Fruit fly (Drosophila melanogaster): ENCODE data around the gene Dpy-30L2.

Gene Dpy-30L2

DNA sequence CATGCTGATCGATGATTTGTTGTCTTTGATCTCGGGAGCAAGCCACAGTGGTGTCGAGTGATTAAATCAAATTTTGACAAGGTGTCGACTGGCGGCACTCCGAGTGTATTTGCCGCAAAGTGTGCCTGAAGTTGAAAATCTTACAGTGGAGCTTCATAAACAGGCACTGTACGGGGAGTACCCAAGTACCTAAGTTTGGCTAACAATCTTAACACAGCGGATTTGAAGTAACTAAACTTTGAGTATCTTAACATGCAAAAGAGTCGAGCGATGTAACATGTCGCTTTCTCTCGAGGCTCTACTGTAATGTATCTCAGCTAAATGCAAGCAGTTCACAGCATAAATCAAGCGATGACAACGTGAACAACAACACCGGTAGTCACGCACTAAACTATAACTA is 30.8 kb downstream of the Dpy-30L2 start (continued):
- no peak for TF ChIP-seq sna (GFP tag; IDR thresholded peaks at IDR 0.05; ENCODE audit: partially characterized antibody)
- TF ChIP-seq CG4820 (GFP tag; optimal IDR thresholded peaks at IDR 0.05), result peak; percentile 66
- TF ChIP-seq CG3726 (GFP tag; IDR thresholded peaks at IDR 0.05), result peak; percentile 60; the same call in 2 of the 3 replicates
- peak; percentile 70 for TF ChIP-seq CG14710 (tag; optimal IDR thresholded peaks at IDR 0.05)
- peak; percentile 35 for TF ChIP-seq tio (GFP tag; optimal IDR thresholded peaks at IDR 0.05)
- TF ChIP-seq CG4424 (GFP tag; optimal IDR thresholded peaks at IDR 0.05), result peak; percentile 74
- peak; percentile 81; the same call in 2 of the 3 replicates for TF ChIP-seq Optix (GFP tag; IDR thresholded peaks at IDR 0.05)
- TF ChIP-seq Antp (GFP tag; optimal IDR thresholded peaks at IDR 0.05), result peak; percentile 72
- no peak for TF ChIP-seq fd102C (GFP tag; optimal IDR thresholded peaks at IDR 0.05)
- TF ChIP-seq CG3065 (GFP tag; optimal IDR thresholded peaks at IDR 0.05), result no peak
- TF ChIP-seq chif (GFP tag; optimal IDR thresholded peaks at IDR 0.05), result peak; percentile 19 to 85
- TF ChIP-seq pan (optimal IDR thresholded peaks at IDR 0.05), result no peak
- TF ChIP-seq pan (GFP tag; optimal IDR thresholded peaks at IDR 0.05 in 1 of 2, IDR thresholded peaks at IDR 0.05 in 1 of 2), result peak in 1 of 2 experiments; percentile 71
- TF ChIP-seq psq (GFP tag; optimal IDR thresholded peaks at IDR 0.05), result no peak
- no peak for TF ChIP-seq hb (GFP tag; IDR thresholded peaks at IDR 0.05; ENCODE audit: partially characterized antibody)
- peak; percentile 75 for TF ChIP-seq Xbp1 (GFP tag; optimal IDR thresholded peaks at IDR 0.05)
- TF ChIP-seq gce (GFP tag; IDR thresholded peaks at IDR 0.05), result no peak
- peak; percentile 54 for TF ChIP-seq Mes4 (GFP tag; optimal IDR thresholded peaks at IDR 0.05)
- TF ChIP-seq ash1 (GFP tag; optimal IDR thresholded peaks at IDR 0.05), result no peak
- TF ChIP-seq yki (optimal IDR thresholded peaks at IDR 0.05), result no peak
- TF ChIP-seq sisA (GFP tag; IDR thresholded peaks at IDR 0.05), result peak; percentile 79
- TF ChIP-seq luna (GFP tag; optimal IDR thresholded peaks at IDR 0.05), result no peak
- TF ChIP-seq run (tag; optimal IDR thresholded peaks at IDR 0.05), result no peak
- TF ChIP-seq disco-r (GFP tag; optimal IDR thresholded peaks at IDR 0.05), result no peak
- peak; percentile 35 for TF ChIP-seq CG18619 (GFP tag; optimal IDR thresholded peaks at IDR 0.05)
- TF ChIP-seq CG10267 (tag; optimal IDR thresholded peaks at IDR 0.05), result peak; percentile 58
- peak; percentile 18 for TF ChIP-seq tap (tag; optimal IDR thresholded peaks at IDR 0.05)
- no peak for TF ChIP-seq ham (GFP tag; IDR thresholded peaks at IDR 0.05)
- TF ChIP-seq CG14441 (GFP tag; IDR thresholded peaks at IDR 0.05), result peak; percentile 60; the same call in 1 of the 2 replicates
- peak; percentile 57 for TF ChIP-seq NC2β (GFP tag; optimal IDR thresholded peaks at IDR 0.05)
- TF ChIP-seq NK7.1 (GFP tag; optimal IDR thresholded peaks at IDR 0.05), result no peak
- peak; percentile 55; the same call in 1 of the 2 replicates for TF ChIP-seq CG5953 (GFP tag; IDR thresholded peaks at IDR 0.05)
- TF ChIP-seq CG12391 (tag; optimal IDR thresholded peaks at IDR 0.05), result peak; percentile 61
- no peak for TF ChIP-seq gsb (GFP tag; IDR thresholded peaks at IDR 0.05)
- TF ChIP-seq GATAe (GFP tag; conservative IDR thresholded peaks at IDR 0.05), result no peak
- peak; percentile 60 for TF ChIP-seq trem (tag; optimal IDR thresholded peaks at IDR 0.05)
- TF ChIP-seq crol (GFP tag; IDR thresholded peaks at IDR 0.05), result peak; percentile 21; the same call in 1 of the 2 replicates
- TF ChIP-seq CG12769 (tag; optimal IDR thresholded peaks at IDR 0.05), result peak; percentile 43
- peak; percentile 59 for TF ChIP-seq tgo (GFP tag; IDR thresholded peaks at IDR 0.05)
- peak; percentile 58; the same call in 1 of the 3 replicates for TF ChIP-seq H15 (GFP tag; IDR thresholded peaks at IDR 0.05)
- TF ChIP-seq HLHmδ (GFP tag; optimal IDR thresholded peaks at IDR 0.05), result no peak
- no peak for TF ChIP-seq grn (GFP tag; optimal IDR thresholded peaks at IDR 0.05)
- TF ChIP-seq Side (GFP tag; optimal IDR thresholded peaks at IDR 0.05), result peak; percentile 45
- no peak for TF ChIP-seq Dip2 (GFP tag; IDR thresholded peaks at IDR 0.05)
- TF ChIP-seq Atf3 (GFP tag; optimal IDR thresholded peaks at IDR 0.05), result peak; percentile 66
- TF ChIP-seq CG10209 (GFP tag; optimal IDR thresholded peaks at IDR 0.05), result peak; percentile 47
- no peak for TF ChIP-seq cg (GFP tag; optimal IDR thresholded peaks at IDR 0.05)
- no peak for TF ChIP-seq Dek (tag; optimal IDR thresholded peaks at IDR 0.05)
- no peak for TF ChIP-seq CG12104 (GFP tag; optimal IDR thresholded peaks at IDR 0.05)
- no peak for TF ChIP-seq Fer1 (GFP tag; optimal IDR thresholded peaks at IDR 0.05)
- TF ChIP-seq sens-2 (GFP tag; IDR thresholded peaks at IDR 0.05), result peak; percentile 75; the same call in 1 of the 2 replicates
- TF ChIP-seq schlank (tag; optimal IDR thresholded peaks at IDR 0.05), result no peak

Measured in whole organism, embryonic.